Worm (Caenorhabditis elegans) whole organism, L1 larva: ENCODE data around the gene R11D1.1.

Source experiments
- Y116A8C.19 ChIP-seq: sonication (generic microtip); optimal IDR thresholded peaks from 2 replicates; lab custom pipeline; 2016; ENCODE audit warnings: missing compliant biosample characterization, missing genetic modification characterization, borderline replicate concordance
- alr-1 ChIP-seq: fragments of 200-800 bp; sonication (Bioruptor generic); optimal IDR thresholded peaks from 2 replicates; lab custom pipeline; 2018; ENCODE audit warnings: borderline replicate concordance, mild to moderate bottlenecking, missing genetic modification characterization, missing compliant biosample characterization
- ceh-8 ChIP-seq: fragments of 200-800 bp; sonication (Bioruptor generic); optimal IDR thresholded peaks from 2 replicates; lab custom pipeline; 2018; ENCODE audit warnings: mild to moderate bottlenecking, missing genetic modification characterization, moderate library complexity, missing compliant biosample characterization
- ces-1 ChIP-seq: fragments of 150-350 bp; optimal IDR thresholded peaks from 2 replicates; lab custom pipeline; 2014; ENCODE audit warnings: missing biosample characterization, missing genetic modification reagents, missing genetic modification characterization
- dsc-1 ChIP-seq: sonication (generic microtip); optimal IDR thresholded peaks from 2 replicates; lab custom pipeline; 2016; ENCODE audit warnings: mild to moderate bottlenecking, missing genetic modification characterization, missing compliant biosample characterization
- elt-2 ChIP-seq: sonication (generic microtip); optimal IDR thresholded peaks from 2 replicates; lab custom pipeline; 2016; ENCODE audit warnings: missing genetic modification characterization, mild to moderate bottlenecking, inconsistent platforms, missing compliant biosample characterization, missing genetic modification reagents
- fkh-8 ChIP-seq: sonication (generic microtip); optimal IDR thresholded peaks from 2 replicates; lab custom pipeline; 2016; ENCODE audit warnings: mild to moderate bottlenecking, missing genetic modification characterization, missing compliant biosample characterization
- hlh-17 ChIP-seq: fragments of 200-800 bp; sonication (Bioruptor generic); optimal IDR thresholded peaks from 2 replicates; lab custom pipeline; 2018; ENCODE audit warnings: missing genetic modification characterization, mild to moderate bottlenecking, missing compliant biosample characterization, moderate library complexity, borderline replicate concordance
- hpl-2 ChIP-seq: fragments of 150-350 bp; optimal IDR thresholded peaks from 2 replicates; lab custom pipeline; 2014; ENCODE audit warnings: missing biosample characterization, missing genetic modification reagents, missing genetic modification characterization
- irx-1 ChIP-seq: sonication (generic microtip); optimal IDR thresholded peaks from 2 replicates; lab custom pipeline; 2016; ENCODE audit warnings: missing genetic modification characterization, missing compliant biosample characterization
- isw-1 ChIP-seq: fragments of 200-800 bp; sonication (Bioruptor generic); IDR thresholded peaks from 2 replicates; pipeline ENCODE4 v1.3.6; 2022; ENCODE audit warnings: missing genetic modification characterization, missing compliant biosample characterization
- jun-1 ChIP-seq: fragments of 150-350 bp; optimal IDR thresholded peaks from 2 replicates; lab custom pipeline; 2014; ENCODE audit warnings: missing biosample characterization, missing genetic modification reagents, missing genetic modification characterization
- lin-13 ChIP-seq: fragments of 150-350 bp; optimal IDR thresholded peaks from 2 replicates; lab custom pipeline; 2014; ENCODE audit warnings: missing biosample characterization, missing genetic modification reagents, missing genetic modification characterization
- lin-14 ChIP-seq: fragments of 200-800 bp; sonication (Bioruptor generic); optimal IDR thresholded peaks from 2 replicates; lab custom pipeline; 2018; ENCODE audit warnings: mild to moderate bottlenecking, missing genetic modification characterization, moderate library complexity, missing compliant biosample characterization
- lin-35 ChIP-seq, 2 experiments: fragments of 150-350 bp; optimal IDR thresholded peaks; 2 replicates each; lab custom pipeline; 2014; ENCODE audit warnings: missing biosample characterization in 2 of 2, missing genetic modification characterization in 2 of 2, missing genetic modification reagents in 2 of 2
- lin-39 ChIP-seq: fragments of 150-350 bp; optimal IDR thresholded peaks from 2 replicates; lab custom pipeline; 2014; ENCODE audit warnings: missing biosample characterization, missing genetic modification reagents, missing genetic modification characterization
- mef-2 ChIP-seq: fragments of 150-350 bp; optimal IDR thresholded peaks from 2 replicates; lab custom pipeline; 2014; ENCODE audit warnings: missing biosample characterization, missing genetic modification characterization
- mep-1 ChIP-seq: fragments of 150-350 bp; optimal IDR thresholded peaks from 2 replicates; lab custom pipeline; 2014; ENCODE audit warnings: missing biosample characterization, missing genetic modification characterization
- nhr-12 ChIP-seq: sonication (generic microtip); optimal IDR thresholded peaks from 2 replicates; lab custom pipeline; 2017; ENCODE audit warnings: missing biosample characterization, missing genetic modification characterization
- nhr-237 ChIP-seq: fragments of 150-350 bp; optimal IDR thresholded peaks from 2 replicates; lab custom pipeline; 2014; ENCODE audit warnings: missing biosample characterization, missing genetic modification characterization
- nhr-28 ChIP-seq: fragments of 150-350 bp; optimal IDR thresholded peaks from 2 replicates; lab custom pipeline; 2014; ENCODE audit warnings: missing biosample characterization, missing genetic modification characterization
- nhr-71 ChIP-seq: sonication (generic microtip); optimal IDR thresholded peaks from 2 replicates; lab custom pipeline; 2016; ENCODE audit warnings: mild to moderate bottlenecking, missing genetic modification characterization, moderate library complexity, missing compliant biosample characterization
- nhr-76 ChIP-seq: sonication (generic microtip); optimal IDR thresholded peaks from 2 replicates; lab custom pipeline; 2017; ENCODE audit warnings: missing biosample characterization, missing genetic modification characterization
- nhr-77 ChIP-seq: fragments of 150-350 bp; optimal IDR thresholded peaks from 2 replicates; lab custom pipeline; 2014; ENCODE audit warnings: missing biosample characterization, missing genetic modification characterization
- nhr-84 ChIP-seq: sonication (generic microtip); optimal IDR thresholded peaks from 2 replicates; lab custom pipeline; 2017; ENCODE audit warnings: missing biosample characterization, missing genetic modification characterization
- nhr-90 ChIP-seq: sonication (generic microtip); optimal IDR thresholded peaks from 2 replicates; lab custom pipeline; 2016; ENCODE audit warnings: mild to moderate bottlenecking, missing genetic modification characterization, missing compliant biosample characterization; ENCODE audit not compliant: poor library complexity
- pax-3 ChIP-seq: fragments of 200-800 bp; sonication (Bioruptor generic); optimal IDR thresholded peaks from 2 replicates; lab custom pipeline; 2018; ENCODE audit warnings: mild to moderate bottlenecking, missing genetic modification characterization, moderate library complexity, missing compliant biosample characterization
- pqm-1 ChIP-seq: sonication (generic microtip); optimal IDR thresholded peaks from 3 replicates; lab custom pipeline; 2017; ENCODE audit warnings: missing biosample characterization, missing genetic modification characterization
- rnt-1 ChIP-seq: sonication (generic microtip); optimal IDR thresholded peaks from 2 replicates; lab custom pipeline; 2016; ENCODE audit warnings: mild to moderate bottlenecking, missing genetic modification characterization, moderate library complexity, missing compliant biosample characterization
- unc-62 ChIP-seq: fragments of 150-350 bp; optimal IDR thresholded peaks from 2 replicates; lab custom pipeline; 2014; ENCODE audit warnings: missing biosample characterization, missing genetic modification reagents, missing genetic modification characterization
- ztf-11 ChIP-seq, 2 experiments: sonication (generic microtip); optimal IDR thresholded peaks; 2 replicates each; lab custom pipeline; 2016 to 2017; ENCODE audit warnings: missing genetic modification characterization in 2 of 2, missing biosample characterization in 1 of 2, missing compliant biosample characterization in 1 of 2

The R11D1.1 gene

DNA sequence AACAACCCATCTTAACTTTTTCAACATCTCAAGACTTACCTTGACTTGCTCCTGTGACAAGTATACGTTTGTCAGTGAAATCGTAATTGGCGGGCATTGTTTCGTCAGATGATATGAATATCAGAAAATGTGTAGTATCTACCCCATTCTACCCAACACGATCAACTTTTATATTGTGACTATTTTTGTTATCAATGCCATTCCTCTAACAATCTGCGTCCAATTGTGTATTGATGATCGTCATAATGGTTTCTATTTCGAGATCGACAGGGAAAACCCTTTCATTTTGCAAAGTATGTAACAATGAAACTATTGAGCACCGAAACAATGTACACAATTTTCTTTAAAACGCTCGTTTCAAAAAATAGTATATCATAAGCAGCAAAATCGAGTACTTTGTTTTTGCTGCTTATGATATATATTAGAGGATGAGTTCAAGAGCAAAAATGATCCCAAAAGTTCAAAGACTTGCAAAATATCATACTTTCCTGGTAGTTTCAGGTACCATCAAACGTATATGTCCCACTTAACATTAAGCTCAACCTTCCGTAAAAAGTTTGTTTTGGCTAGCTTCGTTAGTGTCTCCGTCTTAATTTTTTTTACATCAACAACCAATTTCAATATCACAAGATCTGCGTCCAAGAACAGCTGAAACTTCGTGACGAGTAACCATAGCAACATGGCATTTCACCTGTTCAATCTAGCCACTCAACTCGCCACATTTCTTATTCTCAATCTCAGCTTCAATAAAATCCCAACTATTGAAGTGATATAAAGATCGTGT lies 29.5 kb downstream of the R11D1.1 start, which contains the start of the genes dhs-21 and xbx-9 (continued):
- no peak for TF ChIP-seq irx-1 (tag; lab: Kevin White, UChicago)
- TF ChIP-seq nhr-28 = no peak
- no peak for TF ChIP-seq hlh-17 (GFP tag; lab: Kevin White, UChicago)
- TF ChIP-seq lin-35 (GFP tag; optimal IDR thresholded peaks at IDR 0.05; lab: Kevin White, UChicago) = peak in 1 of 2 experiments; percentile 39

DNA sequence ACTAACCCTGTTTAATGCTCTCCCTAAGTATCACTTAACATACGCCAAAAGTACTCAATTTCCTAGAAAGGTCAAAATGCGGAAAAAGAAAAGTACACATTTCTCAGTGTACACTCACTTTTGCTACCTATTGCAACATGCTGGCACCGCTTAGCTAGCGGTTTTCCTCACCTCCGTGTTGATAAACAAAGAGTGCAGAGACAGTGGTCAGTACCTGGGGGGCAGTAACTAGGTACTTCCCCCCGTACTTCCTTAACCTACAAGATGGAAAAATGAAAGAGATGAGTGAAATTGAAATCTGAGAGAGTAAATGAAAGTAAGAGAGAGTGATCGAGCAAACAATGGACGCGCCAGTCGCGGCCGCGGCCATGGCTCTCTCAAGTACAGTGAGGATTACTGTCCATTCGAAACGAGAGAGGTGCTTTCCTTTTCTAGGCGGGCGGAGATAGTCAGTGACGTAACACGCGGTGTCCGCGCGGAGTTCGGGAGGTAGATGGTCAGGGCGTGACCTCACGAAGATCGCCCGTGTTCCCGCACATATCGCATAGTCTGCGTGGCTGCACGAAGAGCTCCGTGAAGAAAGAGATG lies 32.1 kb downstream of the R11D1.1 start, which contains the start of gene cky-1:
Gene cky-1, plus strand, starts transcription at position 538 of the 588 bp plus-strand sequence.
- TF ChIP-seq rnt-1 (tag; lab: Kevin White, UChicago) (no peak), unc-62 (GFP tag; lab: Kevin White, UChicago) (no peak), alr-1 (tag; lab: Kevin White, UChicago) (no peak), isw-1 (GFP tag; lab: Robert Waterston, UW) (no peak), dsc-1 (tag; lab: Kevin White, UChicago) (no peak), lin-14 (GFP tag; lab: Kevin White, UChicago) (no peak), ceh-8 (GFP tag; lab: Kevin White, UChicago) (no peak), irx-1 (tag; lab: Kevin White, UChicago) (no peak), mep-1 (tag; lab: Kevin White, UChicago) (no peak), mef-2 (tag; lab: Kevin White, UChicago) (no peak), nhr-77 (tag; lab: Kevin White, UChicago) (no peak)

DNA sequence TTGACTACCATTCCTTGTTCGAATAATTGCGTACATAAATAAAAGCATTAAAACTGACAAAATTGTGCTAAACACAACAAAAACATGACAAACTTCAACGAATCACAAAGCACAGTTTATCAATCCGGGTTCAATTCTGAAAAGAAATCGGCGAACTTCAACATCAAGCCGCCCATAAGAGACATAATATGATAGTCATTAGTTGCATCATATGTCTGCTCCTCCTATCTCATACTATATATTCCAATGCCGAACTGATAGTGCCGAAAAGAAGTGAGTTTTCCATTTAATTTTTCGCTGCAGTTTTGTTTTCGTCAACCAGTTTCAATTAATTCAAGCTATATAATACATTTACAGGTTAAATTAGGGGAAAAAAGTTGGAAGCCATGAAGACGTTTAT lies 37.5 kb downstream of the R11D1.1 start, which contains the start of gene hrg-7:
Gene hrg-7, plus strand, starts transcription at position 358 of the 400 bp plus-strand sequence.
- TF ChIP-seq nhr-71 (peak; percentile 19), ztf-11 (tag; optimal IDR thresholded peaks at IDR 0.05; lab: Kevin White, UChicago) (no peak), nhr-12 (no peak), pqm-1 (no peak), elt-2 (peak; percentile 90), nhr-90 (peak; percentile 12)

DNA sequence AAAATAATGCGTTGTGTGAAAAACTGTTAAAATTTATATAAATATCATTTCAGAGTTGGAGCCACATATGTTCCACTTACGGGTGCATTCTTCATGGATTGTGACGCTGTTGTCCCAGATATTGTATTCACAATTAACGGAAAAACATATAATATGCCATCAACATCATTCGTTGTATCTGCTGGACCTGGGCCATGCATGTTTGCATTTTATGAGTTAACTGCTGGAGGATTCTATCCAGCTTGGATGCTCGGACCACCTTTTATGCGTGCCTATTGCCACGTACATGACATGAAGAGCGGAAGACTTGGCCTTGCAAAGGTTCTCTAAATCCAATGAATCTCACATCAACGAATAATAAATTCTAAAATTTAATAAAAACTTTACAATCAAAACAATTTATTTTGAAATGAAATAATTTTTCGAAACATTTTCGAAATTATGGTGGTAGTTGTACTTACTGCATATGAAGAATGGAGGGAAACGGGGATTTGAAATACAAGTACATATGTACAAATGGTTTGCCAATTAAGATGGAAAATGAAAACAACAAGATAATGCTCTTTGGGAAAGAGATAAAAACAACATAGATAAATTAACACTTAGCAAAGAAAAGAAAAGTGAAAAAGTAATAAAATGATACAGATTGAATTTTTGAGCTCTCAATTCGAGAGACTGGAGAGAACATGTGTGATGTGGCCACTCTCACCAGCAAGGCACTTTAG lies 39.8 kb downstream of the R11D1.1 start:
- TF ChIP-seq lin-13 (no peak), ces-1 (no peak), Y116A8C.19 (tag; lab: Kevin White, UChicago) (no peak), lin-39 (tag; lab: Kevin White, UChicago) (no peak), nhr-76 (tag; lab: Kevin White, UChicago) (no peak), fkh-8 (tag; lab: Kevin White, UChicago) (no peak), nhr-84 (no peak), hpl-2 (GFP tag; lab: Kevin White, UChicago) (no peak), ztf-11 (tag; optimal IDR thresholded peaks at IDR 0.05; lab: Kevin White, UChicago) (no peak), rnt-1 (tag; lab: Kevin White, UChicago) (no peak), nhr-237 (tag; lab: Kevin White, UChicago) (no peak), ceh-8 (GFP tag; lab: Kevin White, UChicago) (no peak), pqm-1 (peak; percentile 12), elt-2 (peak; percentile 28), pax-3 (no peak), jun-1 (no peak), lin-35 (GFP tag; optimal IDR thresholded peaks at IDR 0.05; lab: Kevin White, UChicago) (no peak), dsc-1 (tag; lab: Kevin White, UChicago) (no peak)
